Worm (Caenorhabditis elegans) whole organism, L4/young adult: ENCODE results near the gene tre-2.
A peak's percentile ranks its signal among the peaks of the same experiment; 100 is the strongest.

Source experiments
- W03F9.2 ChIP-seq: fragments of 150-350 bp; optimal IDR thresholded peaks from 2 replicates; lab custom pipeline; 2014; ENCODE audit warnings: missing biosample characterization, missing genetic modification characterization
- him-1 ChIP-seq: sonication (generic microtip); optimal IDR thresholded peaks from 2 replicates; lab custom pipeline; 2016; ENCODE audit warnings: missing genotype, missing genetic modification reagents, missing genetic modification characterization, missing compliant biosample characterization

- TF ChIP-seq W03F9.2 (tag; lab: Kevin White, UChicago) (peak; percentile 92), him-1 (tag; lab: Kevin White, UChicago) (peak; percentile 30)
Measured at ce11 chrIV:6919318-6919717, 36.1 kb upstream of the tre-2 start, which contains the start of gene ruvb-2.
